Fruit fly (Drosophila melanogaster) whole organism, wandering third instar larva: Measurements from ENCODE around the gene sphe.

Experiments
- Abd-B ChIP-seq: fragments of >200 bp; optimal IDR thresholded peaks from 2 replicates; lab custom pipeline; 2017; ENCODE audit warnings: missing biosample characterization, missing genetic modification characterization
- CG32264 ChIP-seq: fragments of 200-800 bp; sonication (Bioruptor generic); optimal IDR thresholded peaks from 2 replicates; lab custom pipeline; 2016; ENCODE audit warnings: missing biosample characterization, missing genetic modification characterization
- CG9705 ChIP-seq: fragments of 200-800 bp; sonication (Bioruptor generic); optimal IDR thresholded peaks from 2 replicates; lab custom pipeline; 2018; ENCODE audit warnings: missing biosample characterization, mild to moderate bottlenecking, missing genetic modification characterization
- CrebA ChIP-seq: fragments of 200-800 bp; sonication (Bioruptor generic); optimal IDR thresholded peaks from 2 replicates; lab custom pipeline; 2016; ENCODE audit warnings: missing biosample characterization, mild to moderate bottlenecking, missing genetic modification characterization, borderline replicate concordance
- Dfd ChIP-seq: fragments of >200 bp; optimal IDR thresholded peaks from 2 replicates; lab custom pipeline; 2017; ENCODE audit warnings: missing biosample characterization, missing genetic modification characterization
- Dif ChIP-seq: fragments of 200-275, 200-300 bp; sonication (Bioruptor generic); optimal IDR thresholded peaks from 2 replicates; lab custom pipeline; 2018; ENCODE audit warnings: missing biosample characterization, missing genetic modification characterization; ENCODE audit not compliant: partially characterized antibody
- GATAd ChIP-seq: sonication (Bioruptor generic); optimal IDR thresholded peaks from 2 replicates; lab custom pipeline; 2016; ENCODE audit warnings: missing biosample characterization, missing genetic modification characterization
- HLH106 ChIP-seq: fragments of 200-800 bp; optimal IDR thresholded peaks from 3 replicates; lab custom pipeline; 2019; ENCODE audit warnings: missing biosample characterization, mild to moderate bottlenecking, missing genetic modification characterization, moderate library complexity
- Hnf4 ChIP-seq: fragments of 200-800 bp; sonication (Bioruptor generic); optimal IDR thresholded peaks from 2 replicates; lab custom pipeline; 2016; ENCODE audit warnings: missing biosample characterization, mild to moderate bottlenecking, missing genetic modification characterization
- Hr78 ChIP-seq: fragments of >200 bp; optimal IDR thresholded peaks from 2 replicates; lab custom pipeline; 2017; ENCODE audit warnings: missing biosample characterization, missing genetic modification characterization
- Hr83 ChIP-seq: fragments of 200-300 bp; sonication (Bioruptor generic); optimal IDR thresholded peaks from 2 replicates; lab custom pipeline; 2016; ENCODE audit warnings: missing biosample characterization, mild to moderate bottlenecking, missing genetic modification characterization, moderate library complexity; ENCODE audit not compliant: poor library complexity, severe bottlenecking
- Jra ChIP-seq: sonication (Bioruptor generic); optimal IDR thresholded peaks from 2 replicates; lab custom pipeline; 2016; ENCODE audit warnings: missing biosample characterization, missing genetic modification characterization
- Mio ChIP-seq: sonication (Bioruptor generic); optimal IDR thresholded peaks from 2 replicates; lab custom pipeline; 2016; ENCODE audit warnings: missing biosample characterization, missing genetic modification characterization
- Myc ChIP-seq: fragments of >200 bp; optimal IDR thresholded peaks from 2 replicates; lab custom pipeline; 2017
- N ChIP-seq: fragments of >200 bp; optimal IDR thresholded peaks from 2 replicates; lab custom pipeline; 2018; ENCODE audit warnings: missing biosample characterization, missing external identifiers, missing genetic modification characterization
- OdsH ChIP-seq: fragments of 200-800 bp; sonication (Bioruptor generic); optimal IDR thresholded peaks from 2 replicates; lab custom pipeline; 2016; ENCODE audit warnings: missing biosample characterization, mild to moderate bottlenecking, missing genetic modification characterization
- Rel ChIP-seq, 2 experiments: fragments of 200-800 bp; sonication (Bioruptor generic) in 1 of 2; optimal IDR thresholded peaks; 2 replicates in 1 of 2; 3 replicates in 1 of 2; lab custom pipeline; 2016 to 2019; ENCODE audit warnings: mild to moderate bottlenecking in 2 of 2, missing biosample characterization in 2 of 2, missing genetic modification characterization in 2 of 2, moderate library complexity in 1 of 2
- Sp1 ChIP-seq: fragments of 200-800 bp; sonication (Bioruptor generic); optimal IDR thresholded peaks from 3 replicates; lab custom pipeline; 2019; ENCODE audit warnings: missing biosample characterization, mild to moderate bottlenecking, missing genetic modification characterization, moderate library complexity
- Vsx2 ChIP-seq: fragments of 200-300, 225-300 bp; sonication (Bioruptor generic); optimal IDR thresholded peaks from 2 replicates; lab custom pipeline; 2018; ENCODE audit warnings: missing biosample characterization, missing genetic modification characterization; ENCODE audit not compliant: partially characterized antibody
- br ChIP-seq: fragments of 200-800 bp; sonication (Bioruptor generic); optimal IDR thresholded peaks from 2 replicates; lab custom pipeline; 2016; ENCODE audit warnings: missing biosample characterization, missing genetic modification characterization
- brk ChIP-seq: fragments of 200-800 bp; sonication (Bioruptor generic); optimal IDR thresholded peaks from 2 replicates; lab custom pipeline; 2016; ENCODE audit warnings: missing biosample characterization, mild to moderate bottlenecking, missing genetic modification characterization
- dl ChIP-seq, 2 experiments: fragments of 175-275, 200-275 bp in 1 of 2; fragments of 200-275 bp in 1 of 2; sonication (Bioruptor generic); optimal IDR thresholded peaks; lab custom pipeline; 2018; ENCODE audit warnings: mild to moderate bottlenecking in 2 of 2, missing biosample characterization in 2 of 2, missing genetic modification characterization in 2 of 2, moderate library complexity in 2 of 2; ENCODE audit not compliant: partially characterized antibody in 2 of 2, insufficient read depth in 1 of 2
- dmrt93B ChIP-seq: fragments of 200-800 bp; sonication (Bioruptor generic); optimal IDR thresholded peaks from 2 replicates; lab custom pipeline; 2018; ENCODE audit warnings: missing biosample characterization, mild to moderate bottlenecking, missing genetic modification characterization
- dsf ChIP-seq: sonication (Bioruptor generic); optimal IDR thresholded peaks from 2 replicates; lab custom pipeline; 2016; ENCODE audit warnings: missing biosample characterization, missing genetic modification characterization, borderline replicate concordance
- ey ChIP-seq: fragments of 200-800 bp; sonication (Bioruptor generic); optimal IDR thresholded peaks from 2 replicates; lab custom pipeline; 2016; ENCODE audit warnings: missing biosample characterization, missing genetic modification characterization
- foxo ChIP-seq, 2 experiments: fragments of 200-800 bp; sonication (Bioruptor generic); optimal IDR thresholded peaks; 2 replicates in 1 of 2; 3 replicates in 1 of 2; lab custom pipeline; 2016 to 2017; ENCODE audit warnings: missing biosample characterization in 2 of 2, missing genetic modification characterization in 2 of 2
- fru ChIP-seq: fragments of 200-800 bp; sonication (Bioruptor generic); optimal IDR thresholded peaks from 3 replicates; lab custom pipeline; 2016; ENCODE audit warnings: missing biosample characterization, mild to moderate bottlenecking, missing genetic modification characterization
- h ChIP-seq: fragments of 200-800 bp; sonication (Bioruptor generic); optimal IDR thresholded peaks from 3 replicates; lab custom pipeline; 2016; ENCODE audit warnings: missing biosample characterization, mild to moderate bottlenecking, missing genetic modification characterization
- jim ChIP-seq: fragments of 175-275, 200-325 bp; sonication (Bioruptor generic); optimal IDR thresholded peaks from 2 replicates; lab custom pipeline; 2016; ENCODE audit warnings: missing biosample characterization, mild to moderate bottlenecking, missing genetic modification characterization
- lola ChIP-seq: fragments of >200 bp; optimal IDR thresholded peaks from 2 replicates; lab custom pipeline; 2017; ENCODE audit warnings: missing biosample characterization, missing genetic modification characterization
- pan ChIP-seq: fragments of >200 bp; optimal IDR thresholded peaks from 2 replicates; lab custom pipeline; 2017
- psq ChIP-seq: fragments of 200-800 bp; sonication (Bioruptor generic); optimal IDR thresholded peaks from 3 replicates; lab custom pipeline; 2017; ENCODE audit warnings: missing biosample characterization, mild to moderate bottlenecking, missing genetic modification characterization, moderate library complexity
- rgr ChIP-seq: fragments of 200-800 bp; sonication (Bioruptor generic); optimal IDR thresholded peaks from 3 replicates; lab custom pipeline; 2016; ENCODE audit warnings: missing biosample characterization, mild to moderate bottlenecking, missing genetic modification characterization
- sage ChIP-seq: fragments of 200-800 bp; sonication (Bioruptor generic); optimal IDR thresholded peaks from 2 replicates; lab custom pipeline; 2016; ENCODE audit warnings: missing biosample characterization, mild to moderate bottlenecking, missing genetic modification characterization
- sv ChIP-seq: fragments of 200-800 bp; sonication (Bioruptor generic); optimal IDR thresholded peaks from 3 replicates; lab custom pipeline; 2016; ENCODE audit warnings: missing biosample characterization, missing genetic modification characterization
- tai ChIP-seq: sonication (Bioruptor generic); optimal IDR thresholded peaks from 2 replicates; lab custom pipeline; 2016; ENCODE audit warnings: missing biosample characterization, missing genetic modification characterization
- usp ChIP-seq: fragments of >200 bp; optimal IDR thresholded peaks from 2 replicates; lab custom pipeline; 2017; ENCODE audit warnings: missing biosample characterization, missing genetic modification characterization
- woc ChIP-seq: sonication (Bioruptor generic); optimal IDR thresholded peaks from 2 replicates; lab custom pipeline; 2016; ENCODE audit warnings: missing biosample characterization, mild to moderate bottlenecking, missing genetic modification characterization

Gene sphe

dm6 chrX:16701941-16702340 lies at the start of gene sphe:
Gene sphe, minus strand, starts transcription at chrX:16701972.
- TF ChIP-seq woc (no peak), ey (GFP tag; lab: Kevin White, UChicago) (no peak), Myc (lab: Kevin White, UChicago) (no peak), sv (no peak), CG32264 (no peak), jim (GFP tag; lab: Kevin White, UChicago) (no peak), Dfd (GFP tag; lab: Kevin White, UChicago) (no peak), dsf (GFP tag; lab: Kevin White, UChicago) (no peak), fru (GFP tag; lab: Kevin White, UChicago) (no peak), Vsx2 (GFP tag; lab: Kevin White, UChicago) (no peak), Mio (GFP tag; lab: Kevin White, UChicago) (no peak)

DNA sequence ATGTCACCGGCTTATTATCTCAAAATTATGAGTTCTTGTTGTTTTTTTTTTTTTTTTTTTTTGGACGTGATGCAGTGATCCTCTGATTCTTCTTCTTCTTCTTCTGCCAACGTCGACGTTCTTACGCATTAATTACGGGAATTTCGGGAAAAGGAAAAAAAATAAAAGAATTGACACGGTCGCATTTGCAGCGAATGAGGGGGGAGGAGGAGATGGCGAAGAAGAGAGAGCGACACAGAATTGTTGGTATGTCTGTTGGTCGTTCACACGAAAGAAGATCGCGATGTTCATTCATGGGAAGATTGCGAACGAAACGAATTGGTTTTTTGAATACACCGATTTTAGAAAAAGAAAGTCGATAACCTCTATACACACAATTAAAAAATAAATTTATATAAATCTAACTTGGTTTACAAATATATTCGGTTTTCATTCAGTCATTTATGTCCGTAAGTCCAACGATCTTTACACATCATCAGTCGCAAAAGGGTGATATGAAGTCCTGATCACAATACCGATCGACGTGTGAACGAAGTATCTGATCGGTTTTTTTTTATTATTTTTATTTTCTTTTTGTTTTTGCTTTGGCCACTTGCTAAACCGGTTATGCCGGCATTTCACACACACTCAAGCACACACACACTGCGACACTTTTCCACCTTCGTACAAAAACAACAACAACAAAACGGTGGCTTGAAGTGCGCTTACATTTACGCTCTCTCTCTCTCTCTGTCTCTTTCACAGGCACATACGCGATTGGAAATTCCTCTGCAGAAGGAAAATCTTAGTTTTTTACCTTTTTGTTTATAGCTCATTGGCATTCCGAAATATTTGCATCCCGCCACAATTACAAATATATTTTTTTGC lies 49.2 kb upstream of the sphe start:
- TF ChIP-seq fru (GFP tag; lab: Kevin White, UChicago): peak; percentile 85
- no peak for TF ChIP-seq Hr78 (GFP tag; lab: Kevin White, UChicago)
- no peak for TF ChIP-seq Mio (GFP tag; lab: Kevin White, UChicago)
- peak; percentile 86 for TF ChIP-seq psq
- no peak for TF ChIP-seq usp
- peak; percentile 73 for TF ChIP-seq rgr (GFP tag; lab: Kevin White, UChicago)
- TF ChIP-seq GATAd: no peak
- peak; percentile 78 for TF ChIP-seq OdsH (GFP tag; lab: Kevin White, UChicago)
- TF ChIP-seq jim (GFP tag; lab: Kevin White, UChicago): peak; percentile 94
- peak; percentile 54 for TF ChIP-seq sv
- peak; percentile 28 for TF ChIP-seq Hr83 (GFP tag; lab: Kevin White, UChicago)
- TF ChIP-seq Sp1 (GFP tag; lab: Kevin White, UChicago): peak; percentile 96
- TF ChIP-seq dmrt93B (GFP tag; lab: Kevin White, UChicago): peak; percentile 76
- TF ChIP-seq CG9705 (GFP tag; lab: Kevin White, UChicago): peak; percentile 81
- peak; percentile 55 for TF ChIP-seq brk (GFP tag; lab: Kevin White, UChicago)
- peak; percentile 11 for TF ChIP-seq CG32264
- TF ChIP-seq Abd-B (GFP tag; lab: Kevin White, UChicago): no peak
- peak; percentile 1 for TF ChIP-seq dsf (GFP tag; lab: Kevin White, UChicago)
- peak; percentile 83 for TF ChIP-seq woc
- TF ChIP-seq ey (GFP tag; lab: Kevin White, UChicago): peak; percentile 67
- peak; percentile 85 for TF ChIP-seq h
- no peak for TF ChIP-seq Dfd (GFP tag; lab: Kevin White, UChicago)
- TF ChIP-seq Hnf4 (GFP tag; lab: Kevin White, UChicago): peak; percentile 62
- TF ChIP-seq HLH106 (tag; lab: Kevin White, UChicago): peak; percentile 88
- TF ChIP-seq Jra (GFP tag; lab: Kevin White, UChicago): peak; percentile 13
- no peak for TF ChIP-seq N
- peak; percentile 26 for TF ChIP-seq Dif (GFP tag; lab: Kevin White, UChicago)
- TF ChIP-seq tai (GFP tag; lab: Kevin White, UChicago): no peak
- peak; percentile 52 for TF ChIP-seq CrebA (GFP tag; lab: Kevin White, UChicago)
- TF ChIP-seq sage: peak; percentile 65
- TF ChIP-seq Myc (lab: Kevin White, UChicago): no peak
- peak in 1 of 2 experiments; percentile 18 for TF ChIP-seq dl (GFP tag; optimal IDR thresholded peaks at IDR 0.05; lab: Kevin White, UChicago; ENCODE audit: insufficient read depth in 1 of 2, partially characterized antibody in 2 of 2)
- TF ChIP-seq br (GFP tag; lab: Kevin White, UChicago): peak; percentile 70
- no peak for TF ChIP-seq pan
- TF ChIP-seq Rel (GFP tag; optimal IDR thresholded peaks at IDR 0.05; lab: Kevin White, UChicago): peak; percentile 80
- TF ChIP-seq Rel (tag; optimal IDR thresholded peaks at IDR 0.05; lab: Kevin White, UChicago): peak; percentile 68
- TF ChIP-seq foxo (GFP tag; optimal IDR thresholded peaks at IDR 0.05; lab: Kevin White, UChicago): peak in 1 of 2 experiments; percentile 77
- TF ChIP-seq lola: no peak
- peak; percentile 63 for TF ChIP-seq Vsx2 (GFP tag; lab: Kevin White, UChicago)
